Worm (Caenorhabditis elegans) whole organism, early embryonic: ENCODE results near the gene vars-1.

ENCODE experiments used
- B0310.2 ChIP-seq: sonication (generic microtip); optimal IDR thresholded peaks from 2 replicates; lab custom pipeline; 2016; ENCODE audit warnings: mild to moderate bottlenecking, missing genetic modification characterization, missing compliant biosample characterization
- F13C5.2 ChIP-seq: sonication (generic microtip); optimal IDR thresholded peaks from 2 replicates; lab custom pipeline; 2017; ENCODE audit warnings: mild to moderate bottlenecking, missing genetic modification characterization, inconsistent platforms, missing compliant biosample characterization
- aly-1 ChIP-seq: sonication (generic microtip); optimal IDR thresholded peaks from 2 replicates; lab custom pipeline; 2016; ENCODE audit warnings: missing genetic modification characterization, missing compliant biosample characterization
- ama-1 ChIP-seq: fragments of 150-350 bp; optimal IDR thresholded peaks from 2 replicates; lab custom pipeline; 2014
- ceh-13 ChIP-seq: fragments of 200-800 bp; sonication (Bioruptor generic); optimal IDR thresholded peaks from 2 replicates; lab custom pipeline; 2018; ENCODE audit warnings: mild to moderate bottlenecking, missing genetic modification characterization, missing compliant biosample characterization
- ceh-36 ChIP-seq: sonication (generic microtip); optimal IDR thresholded peaks from 2 replicates; lab custom pipeline; 2016; ENCODE audit warnings: missing genetic modification characterization, inconsistent platforms, missing compliant biosample characterization
- ets-7 ChIP-seq: sonication (generic microtip); optimal IDR thresholded peaks from 2 replicates; lab custom pipeline; 2016; ENCODE audit warnings: missing genotype, missing genetic modification characterization, missing compliant biosample characterization
- flt-1 ChIP-seq: fragments of 200-800 bp; sonication (Bioruptor generic); IDR thresholded peaks from 2 replicates; pipeline ENCODE4 v1.3.6; 2022; ENCODE audit warnings: missing genetic modification characterization, missing compliant biosample characterization
- hmbx-1 ChIP-seq: sonication (generic microtip); optimal IDR thresholded peaks from 2 replicates; lab custom pipeline; 2016; ENCODE audit warnings: mild to moderate bottlenecking, missing genetic modification characterization, missing compliant biosample characterization
- hmg-4 ChIP-seq: fragments of 200-800 bp; sonication (Bioruptor generic); optimal IDR thresholded peaks from 2 replicates; lab custom pipeline; 2018; ENCODE audit warnings: mild to moderate bottlenecking, missing genetic modification characterization, missing compliant biosample characterization
- hnd-1 ChIP-seq: sonication (generic microtip); optimal IDR thresholded peaks from 2 replicates; lab custom pipeline; 2016; ENCODE audit warnings: missing genetic modification characterization, missing compliant biosample characterization
- pes-1 ChIP-seq: fragments of 200-800 bp; sonication (Bioruptor generic); IDR thresholded peaks from 2 replicates; pipeline ENCODE4 v1.3.6; 2022; ENCODE audit warnings: missing genetic modification reagents, missing genetic modification characterization, missing compliant biosample characterization
- scrt-1 ChIP-seq: fragments of 200-800 bp; sonication (Bioruptor generic); IDR thresholded peaks from 2 replicates; pipeline ENCODE4 v1.3.6; 2022; ENCODE audit warnings: missing genetic modification characterization, missing compliant biosample characterization
- sea-1 ChIP-seq: fragments of 200-800 bp; sonication (Bioruptor generic); conservative IDR thresholded peaks from 2 replicates; pipeline ENCODE4 v1.3.6; 2022; ENCODE audit warnings: missing genetic modification characterization, missing compliant biosample characterization
- tbx-11 ChIP-seq: fragments of 200-800 bp; sonication (Bioruptor generic); IDR thresholded peaks from 2 replicates; pipeline ENCODE4 v1.3.6; 2022; ENCODE audit warnings: missing genetic modification characterization, missing compliant biosample characterization
- tbx-37 ChIP-seq: fragments of 200-800 bp; sonication (Bioruptor generic); conservative IDR thresholded peaks from 2 replicates; pipeline ENCODE4 v1.3.6; 2022; ENCODE audit warnings: missing genetic modification reagents, missing genetic modification characterization, missing compliant biosample characterization
- tra-4 ChIP-seq: sonication (generic microtip); optimal IDR thresholded peaks from 2 replicates; lab custom pipeline; 2017; ENCODE audit warnings: missing genetic modification characterization, missing compliant biosample characterization

Gene vars-1

DNA sequence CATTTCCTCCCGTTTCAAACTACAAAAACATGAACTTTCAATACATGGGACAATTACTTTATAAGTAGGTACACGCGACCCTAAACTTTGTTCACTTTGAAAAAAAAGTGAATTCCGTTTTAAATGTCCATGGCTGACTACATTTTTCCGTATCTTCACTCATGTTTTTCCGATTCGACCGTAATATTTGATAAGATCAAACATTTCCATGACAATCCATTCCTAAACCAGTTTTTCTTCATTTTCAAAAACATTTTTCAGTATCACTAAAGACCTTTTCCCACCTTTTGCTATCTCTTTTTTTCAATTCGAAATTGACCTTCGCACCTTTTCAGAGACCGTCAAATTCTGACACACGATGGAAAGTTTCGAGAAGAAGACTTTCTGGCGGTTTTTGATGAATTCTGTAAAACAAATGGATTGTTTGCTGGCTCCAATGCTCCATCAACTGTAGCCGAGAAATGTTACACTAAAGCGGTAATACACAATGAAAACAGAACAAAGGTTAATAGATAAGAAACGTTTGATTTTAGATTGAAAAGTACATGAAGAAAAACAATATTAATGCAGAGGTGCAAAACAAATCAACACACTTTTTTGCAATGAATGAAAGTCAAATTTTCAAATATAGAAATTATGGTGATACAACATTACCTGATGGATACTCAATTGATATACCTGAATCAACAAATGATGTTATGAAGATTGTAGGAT lies 3.6 kb upstream of the vars-1 start:
- TF ChIP-seq hmbx-1 (tag; lab: Kevin White, UChicago), result no peak

ce11 chrV:8028825-8029489 lies 2.3 kb upstream of the vars-1 start, which contains the start of gene oma-2:
oma-2 (plus strand) TSS chrV:8029439.
- no peak for TF ChIP-seq F13C5.2 (tag; lab: Kevin White, UChicago)

ce11 chrV:8034811-8035210 lies 3.6 kb downstream of the vars-1 start, which contains the start of gene algn-12:
algn-12 (plus strand) TSS chrV:8035111.
- TF ChIP-seq ceh-13 (GFP tag; lab: Kevin White, UChicago) (no peak), B0310.2 (no peak), pes-1 (GFP tag; lab: Robert Waterston, UW) (no peak), scrt-1 (GFP tag; lab: Robert Waterston, UW) (no peak), tbx-37 (GFP tag; lab: Robert Waterston, UW) (no peak), sea-1 (GFP tag; lab: Robert Waterston, UW) (no peak), hmbx-1 (tag; lab: Kevin White, UChicago) (no peak), ceh-36 (no peak), aly-1 (tag; lab: Kevin White, UChicago) (no peak), ama-1 (no peak), tra-4 (tag; lab: Kevin White, UChicago) (no peak)

- no peak for TF ChIP-seq pes-1 (GFP tag; lab: Robert Waterston, UW)
- TF ChIP-seq F13C5.2 (tag; lab: Kevin White, UChicago), result no peak
- TF ChIP-seq tbx-11 (GFP tag; lab: Robert Waterston, UW), result no peak
- no peak for TF ChIP-seq hmbx-1 (tag; lab: Kevin White, UChicago)
- TF ChIP-seq tbx-37 (GFP tag; lab: Robert Waterston, UW), result no peak
- no peak for TF ChIP-seq ama-1
Observed at ce11 chrV:8035947-8036346, 4.7 kb downstream of the vars-1 start, which contains the start of gene ZC513.14. ZC513.14 (minus strand) TSS chrV:8036047.

DNA sequence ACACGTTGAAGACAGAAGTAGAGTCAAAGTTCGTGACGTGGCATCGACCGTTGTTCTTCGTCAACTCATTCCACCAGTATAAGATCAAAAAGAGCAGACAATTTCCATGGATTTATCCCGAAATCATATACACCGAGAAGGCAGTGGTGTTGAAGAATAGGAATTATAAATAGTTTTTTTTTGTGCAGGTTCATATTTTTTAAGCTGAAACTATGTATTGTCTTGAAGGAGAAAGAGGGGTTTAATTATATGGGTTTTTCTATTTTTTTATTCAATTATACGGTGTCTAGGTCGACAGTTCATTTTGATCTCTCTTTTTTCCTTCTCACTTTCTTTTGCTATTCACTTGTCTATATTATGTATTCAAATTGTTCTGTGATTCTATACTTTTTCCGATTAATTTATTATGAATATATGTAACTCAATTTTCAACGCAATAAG lies 7.9 kb downstream of the vars-1 start:
- TF ChIP-seq B0310.2, result peak; percentile 41
- TF ChIP-seq flt-1, result peak; percentile 13; the same call in 1 of the 2 replicates
- TF ChIP-seq ama-1, result peak; percentile 62
- no peak for TF ChIP-seq ceh-36

DNA sequence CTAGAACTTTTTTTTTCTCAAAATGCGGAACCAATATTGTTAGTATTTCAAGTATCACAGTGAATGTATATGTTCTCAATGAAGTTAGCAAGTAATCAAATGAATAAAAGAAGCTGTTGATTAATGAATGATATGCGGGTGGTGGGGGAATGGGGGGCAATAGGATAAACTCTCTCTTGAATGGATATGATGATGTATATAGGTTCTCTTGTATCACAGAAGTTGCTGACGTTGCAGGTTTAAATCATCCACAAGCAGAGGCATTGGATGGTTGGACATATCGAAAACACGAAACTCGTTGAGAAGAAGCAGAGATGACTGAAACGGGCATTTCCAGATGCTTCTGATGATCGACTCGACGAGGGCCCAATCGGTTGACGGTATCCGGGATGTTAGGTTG lies 8.4 kb downstream of the vars-1 start:
- TF ChIP-seq tbx-11 (GFP tag; lab: Robert Waterston, UW) (no peak), sea-1 (GFP tag; lab: Robert Waterston, UW) (0 out of 2 replicates have a peak, but pooled peaks have one; percentile 28), hnd-1 (no peak), ceh-13 (GFP tag; lab: Kevin White, UChicago) (no peak), aly-1 (tag; lab: Kevin White, UChicago) (no peak), B0310.2 (no peak), tra-4 (tag; lab: Kevin White, UChicago) (no peak), hmbx-1 (tag; lab: Kevin White, UChicago) (no peak), pes-1 (GFP tag; lab: Robert Waterston, UW) (no peak), ets-7 (tag; lab: Kevin White, UChicago) (no peak), F13C5.2 (tag; lab: Kevin White, UChicago) (no peak), ama-1 (peak; percentile 57), ceh-36 (no peak), hmg-4 (GFP tag; lab: Kevin White, UChicago) (no peak)

ce11 chrV:8040247-8041084 lies 9.3 kb downstream of the vars-1 start:
- TF ChIP-seq hnd-1 (no peak), ets-7 (tag; lab: Kevin White, UChicago) (no peak), hmg-4 (GFP tag; lab: Kevin White, UChicago) (peak; percentile 3), ceh-36 (peak; percentile 2), ama-1 (peak; percentile 82), aly-1 (tag; lab: Kevin White, UChicago) (no peak)

DNA sequence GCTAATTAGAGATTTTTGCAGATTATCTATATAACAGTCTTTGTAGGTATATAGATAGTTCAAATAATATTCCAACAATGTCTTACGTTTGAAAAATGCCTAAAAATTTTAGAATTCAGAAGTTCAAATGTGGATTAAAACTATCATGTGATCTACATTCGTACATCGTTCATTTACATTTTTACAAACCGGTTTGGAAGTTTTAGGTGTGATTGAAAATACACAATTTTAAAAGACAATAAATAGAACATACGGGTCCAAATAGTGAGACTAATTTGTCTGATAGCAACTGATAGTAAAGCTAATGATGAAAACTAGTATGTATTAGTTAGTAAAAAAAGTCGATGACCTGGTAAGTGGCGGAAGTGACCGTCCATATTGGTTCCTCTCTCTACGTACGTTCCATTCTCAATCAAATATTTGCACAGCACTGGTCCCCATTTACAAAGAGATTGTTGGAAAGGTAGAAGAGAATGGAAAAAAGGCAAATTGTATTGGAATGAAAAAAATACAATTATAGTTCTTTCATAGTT lies 10.2 kb downstream of the vars-1 start:
- no peak for TF ChIP-seq ets-7 (tag; lab: Kevin White, UChicago)
- no peak for TF ChIP-seq F13C5.2 (tag; lab: Kevin White, UChicago)
- no peak for TF ChIP-seq sea-1 (GFP tag; lab: Robert Waterston, UW)
- TF ChIP-seq ama-1, result no peak
- no peak for TF ChIP-seq pes-1 (GFP tag; lab: Robert Waterston, UW)
- no peak for TF ChIP-seq aly-1 (tag; lab: Kevin White, UChicago)
- no peak for TF ChIP-seq hmg-4 (GFP tag; lab: Kevin White, UChicago)
